Worm (Caenorhabditis elegans) whole organism, midembryonic: ENCODE data around the gene C18H7.4.

Source experiments
- T22C8.4 ChIP-seq: fragments of 200-800 bp; sonication (Bioruptor generic); IDR thresholded peaks from 2 replicates; pipeline ENCODE4 v1.3.6; 2022; ENCODE audit warnings: missing genetic modification characterization, missing compliant biosample characterization
- cog-1 ChIP-seq: sonication (generic microtip); optimal IDR thresholded peaks from 2 replicates; lab custom pipeline; 2016; ENCODE audit warnings: missing genetic modification characterization, missing compliant biosample characterization
- flt-1 ChIP-seq: fragments of 200-800 bp; sonication (Bioruptor generic); IDR thresholded peaks from 2 replicates; pipeline ENCODE4 v1.3.6; 2022; ENCODE audit warnings: missing genetic modification characterization, missing compliant biosample characterization
- med-1 ChIP-seq: sonication (generic microtip); optimal IDR thresholded peaks from 2 replicates; lab custom pipeline; 2017; ENCODE audit warnings: missing genetic modification characterization, mild to moderate bottlenecking, missing compliant biosample characterization, antibody characterized with exemption, missing genetic modification reagents; ENCODE audit not compliant: insufficient read depth
- ref-1 ChIP-seq: fragments of 200-800 bp; sonication (Bioruptor generic); conservative IDR thresholded peaks from 2 replicates; pipeline ENCODE4 v1.3.6; 2022; ENCODE audit warnings: missing genetic modification reagents, missing genetic modification characterization, missing compliant biosample characterization
- tab-1 ChIP-seq: fragments of 200-800 bp; sonication (Bioruptor generic); IDR thresholded peaks from 2 replicates; pipeline ENCODE4 v1.3.6; 2022; ENCODE audit warnings: missing genetic modification characterization, missing compliant biosample characterization
- ztf-29 ChIP-seq: fragments of 200-800 bp; sonication (Bioruptor generic); IDR thresholded peaks from 2 replicates; pipeline ENCODE4 v1.3.6; 2022; ENCODE audit warnings: missing genetic modification reagents, missing genetic modification characterization, missing compliant biosample characterization

DNA sequence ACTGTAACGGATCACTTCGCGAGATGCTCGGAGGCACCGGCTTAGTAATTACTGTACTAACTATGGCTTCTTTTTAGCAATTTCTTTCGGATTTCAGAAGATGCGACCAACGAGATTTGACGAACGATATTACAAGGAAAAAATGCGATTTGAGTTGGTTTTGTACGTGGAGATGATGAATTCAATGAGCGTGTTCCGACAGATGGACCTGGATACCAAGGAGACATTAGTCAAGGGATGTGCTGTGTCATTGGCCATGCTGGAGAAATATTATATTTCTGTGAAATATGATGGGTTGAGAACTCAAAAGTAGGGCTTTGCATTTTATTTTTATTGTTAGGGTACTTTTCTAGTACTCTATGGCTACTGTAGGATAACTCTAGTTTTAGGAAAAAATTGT is 37.5 kb downstream of the C18H7.4 start:
- TF ChIP-seq tab-1 (GFP tag; lab: Robert Waterston, UW) (no peak), med-1 (no peak), cog-1 (tag; lab: Kevin White, UChicago) (no peak), ref-1 (GFP tag; lab: Robert Waterston, UW) (no peak), flt-1 (GFP tag; lab: Robert Waterston, UW) (no peak), T22C8.4 (no peak), ztf-29 (GFP tag; lab: Robert Waterston, UW) (no peak)
